Worm (Caenorhabditis elegans) whole organism, L1 larva: Measurements from ENCODE around the gene col-41.

Source experiments
- blmp-1 ChIP-seq: fragments of 150-350 bp; optimal IDR thresholded peaks from 2 replicates; lab custom pipeline; 2014; ENCODE audit warnings: missing biosample characterization, missing genetic modification characterization
- elt-2 ChIP-seq: sonication (generic microtip); optimal IDR thresholded peaks from 2 replicates; lab custom pipeline; 2016; ENCODE audit warnings: missing genetic modification characterization, mild to moderate bottlenecking, inconsistent platforms, missing compliant biosample characterization, missing genetic modification reagents
- nhr-11 ChIP-seq: fragments of 150-350 bp; optimal IDR thresholded peaks from 2 replicates; lab custom pipeline; 2014; ENCODE audit warnings: missing biosample characterization, missing genetic modification characterization

ce11 chrX:15225180-15225724 lies 49.0 kb upstream of the col-41 start:
- TF ChIP-seq blmp-1 (tag; lab: Kevin White, UChicago) (peak; percentile 86), elt-2 (no peak), nhr-11 (no peak)
